Fruit fly (Drosophila melanogaster) S2 (cell line): Measurements from ENCODE around the gene TFAM.

Experiments
- CG8478 ChIP-seq: fragments of >200 bp; optimal IDR thresholded peaks from 2 replicates; lab custom pipeline; 2018
- CTCF ChIP-seq, 2 experiments: fragments of >200 bp; optimal IDR thresholded peaks; 2 replicates each; lab custom pipeline; 2018

The TFAM gene

dm6 chr3R:20596337-20596962 is 19.6 kb upstream of the TFAM start:
- TF ChIP-seq CTCF (optimal IDR thresholded peaks at IDR 0.05; lab: Kevin White, UChicago) (no peak), CG8478 (lab: Kevin White, UChicago) (no peak)

DNA sequence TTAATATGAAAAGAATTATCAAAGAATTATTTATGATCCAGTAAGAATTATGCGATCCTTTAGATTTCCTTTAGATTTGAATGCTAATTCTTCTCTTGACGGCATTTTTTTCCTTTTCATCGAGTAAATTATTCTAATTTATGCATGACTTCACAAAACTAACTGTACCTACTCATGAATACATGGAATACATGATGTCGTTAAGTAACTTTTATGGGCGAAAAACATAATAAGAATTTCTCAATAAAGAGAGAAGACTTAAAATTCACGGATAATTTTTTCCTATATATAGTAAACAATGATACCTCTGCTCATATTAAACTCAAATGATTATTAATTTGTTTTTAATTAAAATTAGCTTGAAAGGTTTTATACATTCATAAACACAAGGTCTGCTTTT is 19.1 kb upstream of the TFAM start:
- no peak for TF ChIP-seq CTCF (optimal IDR thresholded peaks at IDR 0.05; lab: Kevin White, UChicago)
- TF ChIP-seq CG8478 (lab: Kevin White, UChicago): no peak

- TF ChIP-seq CTCF (optimal IDR thresholded peaks at IDR 0.05; lab: Kevin White, UChicago) (no peak), CG8478 (lab: Kevin White, UChicago) (no peak)
Measured at dm6 chr3R:20595145-20595812, 18.5 kb upstream of the TFAM start.

DNA sequence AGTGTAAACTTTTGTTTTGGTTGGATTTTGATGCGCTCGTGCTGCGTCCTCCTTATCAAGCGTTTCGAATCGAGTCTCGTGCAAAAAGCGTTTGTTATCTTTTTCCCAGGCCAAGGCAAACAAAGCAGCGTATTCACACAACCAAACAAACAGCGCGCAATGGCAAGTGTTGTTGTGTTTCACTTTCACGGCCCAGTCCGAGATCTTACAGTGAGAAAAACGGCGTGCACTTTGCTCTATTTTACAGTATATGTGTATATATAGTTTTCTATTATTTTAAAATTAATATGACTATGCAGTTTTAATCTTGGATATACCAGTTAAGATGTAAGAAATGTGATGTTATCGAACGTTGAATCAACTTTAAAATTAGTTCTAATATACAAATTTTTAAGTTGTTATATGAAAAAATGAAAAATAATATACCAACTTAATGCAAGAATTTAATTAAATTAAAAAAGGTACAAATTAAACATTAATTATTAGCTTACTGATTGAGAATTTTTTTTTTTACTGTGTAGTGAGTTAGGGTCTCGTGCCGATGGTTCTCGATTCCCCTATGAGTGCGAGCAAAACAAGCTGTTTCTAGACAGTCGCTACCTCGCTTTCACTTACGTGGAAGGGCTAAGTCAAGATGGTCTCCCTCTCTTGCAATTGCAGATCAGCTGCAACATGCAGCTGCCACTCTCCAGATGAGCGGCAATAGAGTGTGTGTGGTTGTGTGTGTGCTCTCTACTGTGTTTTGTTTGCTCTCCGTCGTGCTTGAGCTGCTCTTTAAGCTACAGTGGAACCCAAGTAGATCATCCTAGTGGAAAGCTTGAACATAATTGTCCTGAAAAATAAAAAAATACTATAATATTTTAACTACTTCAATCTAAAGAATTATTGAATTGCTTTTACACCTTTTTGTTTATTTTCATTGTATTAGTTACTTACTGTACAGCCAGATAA is 17.7 kb upstream of the TFAM start:
- TF ChIP-seq CG8478 (lab: Kevin White, UChicago) (no peak), CTCF (optimal IDR thresholded peaks at IDR 0.05; lab: Kevin White, UChicago) (no peak)

dm6 chr3R:20593463-20593838 is 16.6 kb upstream of the TFAM start:
- no peak for TF ChIP-seq CG8478 (lab: Kevin White, UChicago)
- no peak for TF ChIP-seq CTCF (optimal IDR thresholded peaks at IDR 0.05; lab: Kevin White, UChicago)

dm6 chr3R:20592517-20593462 is 16.0 kb upstream of the TFAM start, which contains the start of the genes Pus1 and bon:
Gene Pus1, minus strand, starts transcription at chr3R:20592671.
Gene bon, plus strand, starts transcription at chr3R:20593139.
- TF ChIP-seq CTCF (optimal IDR thresholded peaks at IDR 0.05; lab: Kevin White, UChicago) (peak in 1 of 2 experiments; percentile 5), CG8478 (lab: Kevin White, UChicago) (no peak)

- TF ChIP-seq CTCF (optimal IDR thresholded peaks at IDR 0.05; lab: Kevin White, UChicago): no peak
- TF ChIP-seq CG8478 (lab: Kevin White, UChicago): no peak
Measured at dm6 chr3R:20588480-20588785, 11.6 kb upstream of the TFAM start, which contains the start of gene Srp72. Gene Srp72, plus strand, starts transcription at chr3R:20588711.

DNA sequence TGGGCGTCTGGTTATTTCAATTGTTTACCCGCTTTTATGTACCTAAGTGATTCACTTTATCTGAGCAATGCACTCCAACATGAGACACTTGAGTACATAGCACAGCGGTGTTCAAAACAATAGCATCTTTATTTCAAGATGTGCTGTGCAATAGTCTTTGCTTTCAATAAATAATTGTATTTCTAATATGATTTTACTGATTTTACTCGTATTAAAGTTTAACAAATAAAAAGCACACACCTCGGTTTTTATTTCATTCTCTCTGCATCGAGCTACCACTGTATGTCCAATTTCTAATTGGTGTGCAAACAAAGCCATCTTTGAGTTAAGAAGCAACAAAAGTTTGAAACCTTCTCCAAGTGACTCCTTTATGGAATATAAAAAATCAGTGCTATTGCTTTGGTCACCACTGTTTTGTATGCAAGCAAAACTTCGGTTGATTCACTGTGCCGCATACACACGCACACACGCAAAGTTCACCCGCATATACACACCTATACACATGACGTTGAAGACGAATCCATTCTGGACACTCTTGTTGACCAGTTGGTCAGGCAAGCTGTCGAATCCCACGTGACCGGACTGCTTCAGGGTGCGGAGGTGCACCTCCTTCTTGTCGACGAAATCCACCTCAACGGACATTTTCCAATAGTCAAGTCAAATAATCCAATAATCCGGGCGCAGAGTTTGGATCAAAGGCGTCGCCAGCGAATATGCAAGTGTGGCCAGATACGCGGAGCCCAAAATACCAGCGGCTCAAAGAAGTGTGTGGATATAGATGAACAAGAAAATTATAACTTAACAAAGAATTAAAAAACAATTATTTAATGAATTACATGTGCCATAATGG is 11.0 kb upstream of the TFAM start, which contains the start of gene Septin2:
Gene Septin2, minus strand, starts transcription at position 727 of the 850 bp plus-strand sequence.
- no peak for TF ChIP-seq CG8478 (lab: Kevin White, UChicago)
- no peak for TF ChIP-seq CTCF (optimal IDR thresholded peaks at IDR 0.05; lab: Kevin White, UChicago)

- TF ChIP-seq CTCF (optimal IDR thresholded peaks at IDR 0.05; lab: Kevin White, UChicago) (no peak), CG8478 (lab: Kevin White, UChicago) (no peak)
Measured at dm6 chr3R:20586409-20586808, 9.6 kb upstream of the TFAM start.

- no peak for TF ChIP-seq CTCF (optimal IDR thresholded peaks at IDR 0.05; lab: Kevin White, UChicago)
- no peak for TF ChIP-seq CG8478 (lab: Kevin White, UChicago)
Measured at dm6 chr3R:20585566-20585965, 8.8 kb upstream of the TFAM start, which contains the start of gene CG16953. Gene CG16953, minus strand, starts transcription at chr3R:20585833.

- no peak for TF ChIP-seq CTCF (optimal IDR thresholded peaks at IDR 0.05; lab: Kevin White, UChicago)
- no peak for TF ChIP-seq CG8478 (lab: Kevin White, UChicago)
Measured at dm6 chr3R:20581376-20581775, 4.6 kb upstream of the TFAM start, which contains the start of gene CG34008. Gene CG34008, minus strand, starts transcription at chr3R:20581522.

- TF ChIP-seq CG8478 (lab: Kevin White, UChicago) (no peak), CTCF (optimal IDR thresholded peaks at IDR 0.05; lab: Kevin White, UChicago) (no peak)
Measured at dm6 chr3R:20579816-20580215, 3.0 kb upstream of the TFAM start, which contains the start of the genes EloB and Srp14. Gene EloB, minus strand, starts transcription at chr3R:20579850. Gene Srp14, plus strand, starts transcription at chr3R:20580115.
